Fruit fly (Drosophila melanogaster): Measurements from ENCODE around the gene CG31819.

CG31819 gene

dm6 chr2L:16211159-16211558 is at the start of gene CG31819:
Gene CG31819 (plus strand): TSS chr2L:16211459.
- no peak for TF ChIP-seq lz (GFP tag; optimal IDR thresholded peaks at IDR 0.05)
- no peak for TF ChIP-seq Ets21C (GFP tag; optimal IDR thresholded peaks at IDR 0.05)
- TF ChIP-seq CG7368 (GFP tag; optimal IDR thresholded peaks at IDR 0.05), result no peak
- no peak for TF ChIP-seq fd59A (GFP tag; optimal IDR thresholded peaks at IDR 0.05)
- TF ChIP-seq CG3032 (tag; optimal IDR thresholded peaks at IDR 0.05), result no peak
- no peak for TF ChIP-seq CG10631 (GFP tag; optimal IDR thresholded peaks at IDR 0.05)
- TF ChIP-seq CG1621 (tag; optimal IDR thresholded peaks at IDR 0.05), result no peak
- TF ChIP-seq pdm3 (GFP tag; optimal IDR thresholded peaks at IDR 0.05), result no peak
- no peak for TF ChIP-seq Gug (GFP tag; IDR thresholded peaks at IDR 0.05)
- no peak for TF ChIP-seq Blimp-1 (GFP tag; optimal IDR thresholded peaks at IDR 0.05)
- TF ChIP-seq Sox102F (GFP tag; optimal IDR thresholded peaks at IDR 0.05), result no peak
- TF ChIP-seq CG8632 (GFP tag; optimal IDR thresholded peaks at IDR 0.05), result no peak
- no peak for TF ChIP-seq fd85E (GFP tag; optimal IDR thresholded peaks at IDR 0.05)
- no peak for TF ChIP-seq CG16779 (tag; optimal IDR thresholded peaks at IDR 0.05)
- no peak for TF ChIP-seq ss (GFP tag; optimal IDR thresholded peaks at IDR 0.05)
- TF ChIP-seq svp (GFP tag), result no peak
- no peak for TF ChIP-seq CG8319 (GFP tag; optimal IDR thresholded peaks at IDR 0.05)
- no peak for TF ChIP-seq OdsH (GFP tag; optimal IDR thresholded peaks at IDR 0.05)
- TF ChIP-seq salr (GFP tag; optimal IDR thresholded peaks at IDR 0.05), result no peak
- TF ChIP-seq CG10669 (GFP tag; optimal IDR thresholded peaks at IDR 0.05), result no peak

- no peak for TF ChIP-seq Hr38 (GFP tag; optimal IDR thresholded peaks at IDR 0.05)
- TF ChIP-seq cyc (GFP tag; optimal IDR thresholded peaks at IDR 0.05), result no peak
- no peak for TF ChIP-seq CG11902 (GFP tag; optimal IDR thresholded peaks at IDR 0.05)
- no peak for TF ChIP-seq Sox14 (GFP tag; optimal IDR thresholded peaks at IDR 0.05)
- no peak for TF ChIP-seq vri (GFP tag; optimal IDR thresholded peaks at IDR 0.05)
- TF ChIP-seq CG8119 (GFP tag; IDR thresholded peaks at IDR 0.05), result no peak
- TF ChIP-seq CG6276 (GFP tag; optimal IDR thresholded peaks at IDR 0.05), result no peak
Observed at dm6 chr2L:16165531-16165930, 45.7 kb upstream of the CG31819 start, which contains the start of gene Ca-alpha1D. Gene Ca-alpha1D (plus strand): TSS chr2L:16165831.

dm6 chr2L:16198150-16198549 is 13.1 kb upstream of the CG31819 start:
- TF ChIP-seq Blimp-1 (GFP tag; optimal IDR thresholded peaks at IDR 0.05), result no peak
- no peak for TF ChIP-seq dac (GFP tag; optimal IDR thresholded peaks at IDR 0.05)
- no peak for TF ChIP-seq CG10669 (GFP tag; optimal IDR thresholded peaks at IDR 0.05)

dm6 chr2L:16216298-16216697 is 5.0 kb downstream of the CG31819 start:
- TF ChIP-seq CG11294 (GFP tag; IDR thresholded peaks at IDR 0.05), result no peak
- no peak for TF ChIP-seq pdm3 (GFP tag; optimal IDR thresholded peaks at IDR 0.05)
- no peak for TF ChIP-seq net (GFP tag; optimal IDR thresholded peaks at IDR 0.05)
- no peak for TF ChIP-seq CG6163 (GFP tag; IDR thresholded peaks at IDR 0.05)
- TF ChIP-seq vri (GFP tag; optimal IDR thresholded peaks at IDR 0.05), result no peak
- TF ChIP-seq Hr38 (GFP tag; optimal IDR thresholded peaks at IDR 0.05), result no peak
- no peak for TF ChIP-seq CG3032 (tag; optimal IDR thresholded peaks at IDR 0.05)

DNA sequence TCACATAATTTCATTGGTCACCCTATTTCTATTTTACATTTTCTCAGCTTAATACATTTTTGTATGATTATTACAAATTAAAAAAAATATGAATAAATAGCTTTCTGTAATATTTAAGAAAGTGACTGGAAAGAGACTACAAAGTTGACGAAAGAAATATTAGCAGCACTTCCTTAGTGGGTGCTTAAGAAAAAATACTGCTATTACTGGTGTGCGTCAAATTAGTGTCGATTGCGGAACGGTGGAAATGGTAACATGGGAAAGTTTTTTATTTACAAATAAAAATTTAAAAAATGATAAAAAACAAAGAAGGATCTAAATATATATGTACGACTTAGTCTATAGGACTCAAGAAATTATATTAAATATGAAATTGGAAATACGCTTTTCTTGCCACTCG is 12.7 kb downstream of the CG31819 start:
- no peak for TF ChIP-seq pdm3 (GFP tag; optimal IDR thresholded peaks at IDR 0.05)
- no peak for TF ChIP-seq CG11762 (GFP tag; optimal IDR thresholded peaks at IDR 0.05; ENCODE audit: insufficient read depth)
- no peak for TF ChIP-seq CG4318 (GFP tag; optimal IDR thresholded peaks at IDR 0.05)
- TF ChIP-seq svp (GFP tag), result peak; percentile 35
- TF ChIP-seq Sox102F (GFP tag; optimal IDR thresholded peaks at IDR 0.05), result no peak
- no peak for TF ChIP-seq eg (GFP tag; IDR thresholded peaks at IDR 0.05)
- TF ChIP-seq spab (GFP tag; optimal IDR thresholded peaks at IDR 0.05), result no peak
